Fruit fly (Drosophila melanogaster): ENCODE measurements around the gene CG44836.

- TF ChIP-seq pan (optimal IDR thresholded peaks at IDR 0.05): no peak
- no peak for TF ChIP-seq usp (GFP tag; optimal IDR thresholded peaks at IDR 0.05)
- no peak for TF ChIP-seq psq (optimal IDR thresholded peaks at IDR 0.05)
- TF ChIP-seq Dll (optimal IDR thresholded peaks at IDR 0.05): no peak
- TF ChIP-seq EcR (GFP tag; optimal IDR thresholded peaks at IDR 0.05): no peak
These were observed 6.4 kb downstream of the CG44836 start for dm6 chr3L:16393700-16394099.
